Worm (Caenorhabditis elegans): Measurements from ENCODE around the gene Y56A3A.31.

Gene Y56A3A.31

DNA sequence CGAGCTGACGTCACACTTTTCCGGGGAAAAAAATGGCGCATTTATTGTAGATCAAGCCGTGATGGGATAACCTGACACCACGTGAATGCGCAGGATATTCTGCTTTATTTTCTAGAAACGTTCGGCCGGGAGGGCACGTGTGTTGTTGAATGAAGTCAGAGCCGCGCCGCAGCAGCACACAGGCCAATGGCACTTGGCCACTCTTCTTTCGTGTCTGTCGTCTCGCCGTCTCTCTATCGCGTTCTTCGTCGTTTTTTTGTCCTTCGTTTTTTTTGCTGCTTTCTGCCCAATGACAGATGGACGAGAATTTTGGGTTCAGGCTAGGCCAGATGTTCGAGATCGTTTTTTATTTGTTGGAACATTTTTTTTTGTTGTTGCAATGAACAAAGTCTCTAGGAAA is 7.3 kb downstream of the Y56A3A.31 start (continued):
- TF ChIP-seq B0261.1 (tag; optimal IDR thresholded peaks at IDR 0.05) (no peak), egrh-3 (GFP tag; IDR thresholded peaks at IDR 0.05) (0 out of 2 replicates have a peak, but pooled peaks have one; percentile 14), lin-54 (GFP tag; optimal IDR thresholded peaks at IDR 0.05) (no peak), snpc-1.3 (tag; optimal IDR thresholded peaks at IDR 0.05; ENCODE audit: insufficient read depth) (no peak), repo-1 (tag; optimal IDR thresholded peaks at IDR 0.05) (no peak)

ce11 chrIII:11982474-11982873 is 8.2 kb downstream of the Y56A3A.31 start:
- TF ChIP-seq F10E7.11 (tag; optimal IDR thresholded peaks at IDR 0.05) (no peak), zfh-2 (GFP tag; conservative IDR thresholded peaks at IDR 0.05) (peak; percentile 64), egrh-3 (GFP tag; IDR thresholded peaks at IDR 0.05) (no peak)

DNA sequence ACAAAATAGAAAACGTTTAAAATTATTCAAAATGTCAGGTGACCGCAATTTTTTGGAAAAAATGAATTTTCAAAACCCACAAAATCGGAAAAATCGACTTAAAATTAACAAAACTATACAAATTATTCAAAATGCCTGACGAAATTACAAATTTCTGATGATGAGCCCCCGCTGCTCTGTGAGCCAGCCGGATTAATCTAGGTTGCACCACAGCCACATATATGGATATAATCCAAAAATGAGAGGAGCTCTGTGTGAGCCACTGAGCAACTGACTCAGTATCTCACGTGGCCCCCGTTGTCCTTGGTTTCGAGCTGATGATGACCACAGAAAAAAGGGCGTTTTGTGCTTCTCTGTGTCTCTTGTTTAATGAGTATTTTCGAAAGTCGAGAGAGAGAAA is 10.8 kb downstream of the Y56A3A.31 start:
- TF ChIP-seq lin-26 (GFP tag; IDR thresholded peaks at IDR 0.05) (no peak), F22D6.2 (tag; optimal IDR thresholded peaks at IDR 0.05) (no peak), dpl-1 (GFP tag; optimal IDR thresholded peaks at IDR 0.05) (no peak), aptf-2 (GFP tag; conservative IDR thresholded peaks at IDR 0.05) (no peak), ccch-3 (GFP tag; optimal IDR thresholded peaks at IDR 0.05) (no peak), Y67H2A.10 (GFP tag; conservative IDR thresholded peaks at IDR 0.05) (no peak), zim-3 (tag; optimal IDR thresholded peaks at IDR 0.05) (no peak)

DNA sequence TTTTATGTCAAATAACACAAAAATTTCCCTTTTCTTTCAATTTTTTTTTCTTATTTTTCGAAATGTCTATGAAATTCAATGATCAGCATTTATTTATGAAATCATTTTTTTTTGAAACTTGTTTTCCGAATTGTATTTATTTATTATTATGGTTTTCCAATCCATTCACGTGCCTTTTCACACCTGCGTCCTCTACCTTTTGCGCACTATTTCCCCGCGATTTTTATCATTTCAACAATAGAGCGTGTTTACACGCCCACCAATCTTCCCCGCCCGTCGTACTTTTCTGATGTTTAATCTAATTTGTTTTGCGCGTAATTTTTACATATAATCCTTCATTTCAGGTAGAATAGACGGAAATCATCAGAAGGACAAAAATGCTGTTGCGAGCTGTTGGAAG is 15.5 kb downstream of the Y56A3A.31 start, which contains the start of gene wah-1:
Gene wah-1, plus strand, starts transcription at position 345 of the 400 bp plus-strand sequence.
- TF ChIP-seq pbrm-1 (GFP tag; IDR thresholded peaks at IDR 0.05) (no peak), attf-5 (GFP tag; optimal IDR thresholded peaks at IDR 0.05) (peak; percentile 71), mcd-1 (GFP tag; IDR thresholded peaks at IDR 0.05) (0 out of 2 replicates have a peak, but pooled peaks have one; percentile 28), let-526 (GFP tag; IDR thresholded peaks at IDR 0.05) (no peak), efl-1 (GFP tag; optimal IDR thresholded peaks at IDR 0.05) (no peak), F10E7.11 (tag; optimal IDR thresholded peaks at IDR 0.05) (no peak), nhr-80 (tag; optimal IDR thresholded peaks at IDR 0.05) (peak; percentile 16), rec-8 (tag; optimal IDR thresholded peaks at IDR 0.05) (no peak), hmg-1.2 (GFP tag; IDR thresholded peaks at IDR 0.05) (peak; percentile 77), madf-6 (GFP tag; IDR thresholded peaks at IDR 0.05) (no peak), mxl-1 (tag; optimal IDR thresholded peaks at IDR 0.05) (no peak)

DNA sequence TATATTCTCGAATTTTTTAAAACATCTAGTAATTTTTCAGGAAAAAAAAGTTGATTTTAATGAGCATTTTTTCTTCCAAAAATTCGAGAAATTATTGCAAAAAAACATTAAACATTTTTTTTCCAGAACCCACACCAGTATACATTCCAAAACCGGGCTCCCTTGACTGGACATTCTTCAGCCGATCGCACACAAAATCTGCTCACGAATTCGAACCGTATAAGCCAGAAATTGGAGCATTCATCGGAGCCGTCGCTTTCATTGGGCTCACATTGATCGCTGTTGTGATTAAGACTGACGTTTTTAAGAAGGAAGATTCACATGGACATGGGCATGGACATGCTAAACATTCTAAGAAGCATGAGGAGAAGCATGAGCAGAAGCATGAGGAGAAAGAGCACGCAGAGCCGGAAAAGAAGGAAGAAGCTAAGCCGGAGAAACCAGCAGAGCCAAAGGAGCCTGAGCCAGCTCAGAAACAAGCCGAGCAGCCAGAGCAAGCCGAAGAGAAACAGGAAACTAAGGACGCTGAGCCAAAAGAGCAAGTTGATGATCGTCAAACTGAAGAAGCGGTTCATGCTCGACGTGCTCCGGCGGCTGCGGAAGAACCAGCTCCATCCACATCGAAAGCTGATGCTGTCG is 17.5 kb downstream of the Y56A3A.31 start:
- TF ChIP-seq egrh-3 (GFP tag; IDR thresholded peaks at IDR 0.05) = peak; percentile 13; the same call in 1 of the 2 replicates
- no peak for TF ChIP-seq cebp-1 (GFP tag; IDR thresholded peaks at IDR 0.05)
- TF ChIP-seq cebp-1 (tag; optimal IDR thresholded peaks at IDR 0.05) = no peak
- TF ChIP-seq zfh-2 (GFP tag; conservative IDR thresholded peaks at IDR 0.05) = peak; percentile 81

DNA sequence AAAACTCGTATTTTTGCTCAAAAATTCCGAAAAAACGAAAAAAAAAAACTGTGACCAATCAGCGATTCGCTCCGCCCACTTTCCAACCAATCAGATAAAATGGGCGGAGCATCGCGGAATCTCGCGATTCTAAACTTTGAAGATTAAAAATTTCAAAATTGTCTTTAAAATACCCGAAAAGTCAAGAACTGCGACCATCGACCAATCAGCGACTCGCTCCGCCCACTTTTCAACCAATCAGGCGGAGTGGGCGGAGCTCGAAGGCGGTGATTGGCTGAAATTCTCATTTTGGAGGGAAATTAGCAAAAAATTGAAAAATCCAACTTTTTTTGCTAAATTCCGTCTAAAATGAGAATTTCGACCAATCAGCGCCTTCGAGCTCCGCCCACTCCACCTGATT is 21.5 kb downstream of the Y56A3A.31 start:
- TF ChIP-seq B0261.1 (tag; optimal IDR thresholded peaks at IDR 0.05) (no peak), nfyb-1 (GFP tag; IDR thresholded peaks at IDR 0.05) (peak; percentile 61; the same call in 1 of the 2 replicates), F37B4.10 (GFP tag; IDR thresholded peaks at IDR 0.05) (0 out of 2 replicates have a peak, but pooled peaks have one; percentile 24), ceh-91 (GFP tag; IDR thresholded peaks at IDR 0.05) (no peak), K11D2.4 (GFP tag; IDR thresholded peaks at IDR 0.05) (no peak), attf-3 (GFP tag; conservative IDR thresholded peaks at IDR 0.05) (no peak), efl-1 (GFP tag; optimal IDR thresholded peaks at IDR 0.05) (no peak), F39B2.1 (GFP tag; IDR thresholded peaks at IDR 0.05) (no peak), tbp1 (GFP tag; optimal IDR thresholded peaks at IDR 0.05) (no peak), egl-18 (GFP tag; IDR thresholded peaks at IDR 0.05) (no peak)
